Worm (Caenorhabditis elegans) whole organism, young adult: Measurements from ENCODE around the gene C50B8.6.

ENCODE experiments used
- B0261.1 ChIP-seq: sonication (generic microtip); optimal IDR thresholded peaks from 2 replicates; lab custom pipeline; 2016; ENCODE audit warnings: mild to moderate bottlenecking, missing genetic modification characterization, moderate library complexity, missing compliant biosample characterization
- F22D6.2 ChIP-seq: sonication (generic microtip); optimal IDR thresholded peaks from 2 replicates; lab custom pipeline; 2016; ENCODE audit warnings: mild to moderate bottlenecking, missing genetic modification characterization, missing compliant biosample characterization
- F23B12.7 ChIP-seq: sonication (generic microtip); optimal IDR thresholded peaks from 2 replicates; lab custom pipeline; 2017; ENCODE audit warnings: missing genetic modification characterization, mild to moderate bottlenecking, missing compliant biosample characterization, antibody characterized with exemption, moderate library complexity; ENCODE audit not compliant: insufficient read depth
- F37B4.10 ChIP-seq: fragments of 200-800 bp; sonication (Bioruptor generic); IDR thresholded peaks from 2 replicates; pipeline ENCODE4 v1.3.6; 2022; ENCODE audit warnings: missing genetic modification characterization, missing compliant biosample characterization
- F49E8.2 ChIP-seq: sonication (generic microtip); optimal IDR thresholded peaks from 3 replicates; lab custom pipeline; 2017; ENCODE audit warnings: missing genetic modification characterization, mild to moderate bottlenecking, missing compliant biosample characterization, antibody characterized with exemption, moderate library complexity; ENCODE audit not compliant: insufficient read depth
- F55B11.4 ChIP-seq: sonication (generic microtip); optimal IDR thresholded peaks from 2 replicates; lab custom pipeline; 2016; ENCODE audit warnings: missing compliant biosample characterization, missing genetic modification characterization, borderline replicate concordance; ENCODE audit not compliant: insufficient read depth
- F57C9.4 ChIP-seq: sonication (generic microtip); optimal IDR thresholded peaks from 2 replicates; lab custom pipeline; 2017; ENCODE audit warnings: mild to moderate bottlenecking, missing genetic modification characterization, missing compliant biosample characterization
- K12H6.12 ChIP-seq: fragments of 200-800 bp; sonication (Bioruptor generic); optimal IDR thresholded peaks from 2 replicates; lab custom pipeline; 2018; ENCODE audit warnings: mild to moderate bottlenecking, missing genetic modification characterization, missing compliant biosample characterization
- Y79H2A.3 ChIP-seq: fragments of 200-800 bp; sonication (Bioruptor generic); conservative IDR thresholded peaks from 2 replicates; pipeline ENCODE4 v1.3.6; 2022; ENCODE audit warnings: missing genetic modification reagents, missing genetic modification characterization, missing compliant biosample characterization
- ZK185.1 ChIP-seq: sonication (generic microtip); optimal IDR thresholded peaks from 2 replicates; lab custom pipeline; 2016; ENCODE audit warnings: mild to moderate bottlenecking, missing genetic modification characterization, missing compliant biosample characterization; ENCODE audit not compliant: poor library complexity, severe bottlenecking
- aptf-2 ChIP-seq: fragments of 200-800 bp; sonication (Bioruptor generic); conservative IDR thresholded peaks from 2 replicates; pipeline ENCODE4 v1.3.6; 2022; ENCODE audit warnings: missing genetic modification reagents, missing genetic modification characterization, missing compliant biosample characterization
- athp-1 ChIP-seq: sonication (generic microtip); optimal IDR thresholded peaks from 2 replicates; lab custom pipeline; 2017; ENCODE audit warnings: mild to moderate bottlenecking, missing genetic modification characterization, missing compliant biosample characterization
- attf-3 ChIP-seq: fragments of 200-800 bp; sonication (Bioruptor generic); conservative IDR thresholded peaks from 2 replicates; pipeline ENCODE4 v1.3.6; 2022; ENCODE audit warnings: missing genetic modification reagents, missing genetic modification characterization, missing compliant biosample characterization
- attf-5 ChIP-seq: fragments of 200-800 bp; sonication (Bioruptor generic); optimal IDR thresholded peaks from 2 replicates; lab custom pipeline; 2018; ENCODE audit warnings: mild to moderate bottlenecking, missing genetic modification characterization, missing compliant biosample characterization
- bed-1 ChIP-seq: fragments of 200-800 bp; sonication (Bioruptor generic); IDR thresholded peaks from 2 replicates; pipeline ENCODE4 v1.3.6; 2022; ENCODE audit warnings: missing genetic modification reagents, missing genetic modification characterization, missing compliant biosample characterization
- ccch-3 ChIP-seq: fragments of 200-800 bp; sonication (Bioruptor generic); optimal IDR thresholded peaks from 2 replicates; lab custom pipeline; 2018; ENCODE audit warnings: mild to moderate bottlenecking, missing genetic modification characterization, missing compliant biosample characterization
- cebp-1 ChIP-seq, 2 experiments: fragments of 200-800 bp in 1 of 2; sonication (Bioruptor generic) in 1 of 2; sonication (generic microtip) in 1 of 2; IDR thresholded peaks in 1 of 2; optimal IDR thresholded peaks in 1 of 2; 2 replicates each; pipeline versions ENCODE4 v1.3.6 to Lab custom; 2017 to 2022; ENCODE audit warnings: missing compliant biosample characterization in 2 of 2, missing genetic modification characterization in 2 of 2, mild to moderate bottlenecking in 1 of 2, missing genetic modification reagents in 1 of 2, moderate library complexity in 1 of 2
- ceh-40 ChIP-seq: fragments of 200-800 bp; sonication (Bioruptor generic); IDR thresholded peaks from 2 replicates; pipeline ENCODE4 v1.3.6; 2022; ENCODE audit warnings: missing genetic modification characterization, missing compliant biosample characterization
- ceh-91 ChIP-seq: fragments of 200-800 bp; sonication (Bioruptor generic); IDR thresholded peaks from 2 replicates; pipeline ENCODE4 v1.3.6; 2022; ENCODE audit warnings: missing genetic modification reagents, missing genetic modification characterization, missing compliant biosample characterization
- die-1 ChIP-seq: sonication (generic microtip); optimal IDR thresholded peaks from 2 replicates; lab custom pipeline; 2016; ENCODE audit warnings: missing genotype, mild to moderate bottlenecking, missing genetic modification characterization, missing compliant biosample characterization
- dpff-1 ChIP-seq: sonication (generic microtip); optimal IDR thresholded peaks from 2 replicates; lab custom pipeline; 2017; ENCODE audit warnings: mild to moderate bottlenecking, missing genetic modification characterization, missing compliant biosample characterization
- efl-1 ChIP-seq: fragments of 150-350 bp; optimal IDR thresholded peaks from 2 replicates; lab custom pipeline; 2014; ENCODE audit warnings: missing biosample characterization, missing genetic modification reagents, missing genetic modification characterization
- egl-44 ChIP-seq: fragments of 200-800 bp; sonication (Bioruptor generic); IDR thresholded peaks from 2 replicates; pipeline ENCODE4 v1.3.6; 2022; ENCODE audit warnings: missing genetic modification reagents, missing genetic modification characterization, missing compliant biosample characterization
- egrh-3 ChIP-seq: fragments of 200-800 bp; sonication (Bioruptor generic); IDR thresholded peaks from 2 replicates; pipeline ENCODE4 v1.3.6; 2022; ENCODE audit warnings: missing genetic modification reagents, missing genetic modification characterization, missing compliant biosample characterization
- ekl-4 ChIP-seq: fragments of 200-800 bp; sonication (Bioruptor generic); IDR thresholded peaks from 2 replicates; pipeline ENCODE4 v1.3.6; 2022; ENCODE audit warnings: missing genetic modification reagents, missing genetic modification characterization, missing compliant biosample characterization
- hmg-1.2 ChIP-seq: fragments of 200-800 bp; sonication (Bioruptor generic); IDR thresholded peaks from 2 replicates; pipeline ENCODE4 v1.3.6; 2022; ENCODE audit warnings: missing genetic modification reagents, missing genetic modification characterization, missing compliant biosample characterization
- let-526 ChIP-seq: fragments of 200-800 bp; sonication (Bioruptor generic); IDR thresholded peaks from 2 replicates; pipeline ENCODE4 v1.3.6; 2022; ENCODE audit warnings: missing genetic modification reagents, missing genetic modification characterization, missing compliant biosample characterization
- lin-35 ChIP-seq, 3 experiments: fragments of 150-350 bp in 2 of 3; sonication (generic microtip) in 1 of 3; optimal IDR thresholded peaks; 2 replicates each; lab custom pipeline; 2014 to 2018; ENCODE audit warnings: missing biosample characterization in 3 of 3, missing genetic modification characterization in 3 of 3, missing genetic modification reagents in 3 of 3
- lin-54 ChIP-seq: fragments of 200-800 bp; sonication (Bioruptor generic); optimal IDR thresholded peaks from 2 replicates; lab custom pipeline; 2018; ENCODE audit warnings: mild to moderate bottlenecking, missing genetic modification characterization, missing compliant biosample characterization
- lsl-1 ChIP-seq: fragments of 200-800 bp; sonication (Bioruptor generic); optimal IDR thresholded peaks from 2 replicates; lab custom pipeline; 2018; ENCODE audit warnings: mild to moderate bottlenecking, missing genetic modification characterization, moderate library complexity, missing compliant biosample characterization
- madf-3 ChIP-seq: fragments of 200-800 bp; sonication (Bioruptor generic); IDR thresholded peaks from 2 replicates; pipeline ENCODE4 v1.3.6; 2022; ENCODE audit warnings: missing genetic modification reagents, missing genetic modification characterization, missing compliant biosample characterization
- mcd-1 ChIP-seq: fragments of 200-800 bp; sonication (Bioruptor generic); IDR thresholded peaks from 2 replicates; pipeline ENCODE4 v1.3.6; 2022; ENCODE audit warnings: missing genetic modification reagents, missing genetic modification characterization, missing compliant biosample characterization
- mxl-1 ChIP-seq: sonication (generic microtip); optimal IDR thresholded peaks from 2 replicates; lab custom pipeline; 2016; ENCODE audit warnings: missing genetic modification characterization, missing compliant biosample characterization
- nfya-1 ChIP-seq: sonication (generic microtip); optimal IDR thresholded peaks from 2 replicates; lab custom pipeline; 2017; ENCODE audit warnings: antibody characterized with exemption, missing compliant biosample characterization, missing genetic modification characterization, borderline replicate concordance; ENCODE audit not compliant: insufficient read depth
- nhr-80 ChIP-seq: sonication (generic microtip); optimal IDR thresholded peaks from 2 replicates; lab custom pipeline; 2016; ENCODE audit warnings: missing genetic modification characterization, missing compliant biosample characterization
- nhr-90 ChIP-seq: sonication (generic microtip); optimal IDR thresholded peaks from 2 replicates; lab custom pipeline; 2016; ENCODE audit warnings: missing genotype, mild to moderate bottlenecking, missing genetic modification characterization, missing compliant biosample characterization
- rcor-1 ChIP-seq: fragments of 200-800 bp; sonication (Bioruptor generic); IDR thresholded peaks from 2 replicates; pipeline ENCODE4 v1.3.6; 2022; ENCODE audit warnings: missing genetic modification reagents, missing genetic modification characterization, missing compliant biosample characterization
- snpc-3.4 ChIP-seq: sonication (generic microtip); optimal IDR thresholded peaks from 2 replicates; lab custom pipeline; 2017; ENCODE audit warnings: missing genetic modification characterization, mild to moderate bottlenecking, missing compliant biosample characterization, antibody characterized with exemption, moderate library complexity, missing genotype, missing genetic modification reagents
- tbp1 ChIP-seq: fragments of 200-800 bp; sonication (Bioruptor generic); optimal IDR thresholded peaks from 2 replicates; lab custom pipeline; 2018; ENCODE audit warnings: mild to moderate bottlenecking, missing genetic modification characterization, missing compliant biosample characterization
- ztf-25 ChIP-seq: fragments of 200-800 bp; sonication (Bioruptor generic); IDR thresholded peaks from 2 replicates; pipeline ENCODE4 v1.3.6; 2022; ENCODE audit warnings: missing genetic modification reagents, missing genetic modification characterization, missing compliant biosample characterization

Gene C50B8.6

DNA sequence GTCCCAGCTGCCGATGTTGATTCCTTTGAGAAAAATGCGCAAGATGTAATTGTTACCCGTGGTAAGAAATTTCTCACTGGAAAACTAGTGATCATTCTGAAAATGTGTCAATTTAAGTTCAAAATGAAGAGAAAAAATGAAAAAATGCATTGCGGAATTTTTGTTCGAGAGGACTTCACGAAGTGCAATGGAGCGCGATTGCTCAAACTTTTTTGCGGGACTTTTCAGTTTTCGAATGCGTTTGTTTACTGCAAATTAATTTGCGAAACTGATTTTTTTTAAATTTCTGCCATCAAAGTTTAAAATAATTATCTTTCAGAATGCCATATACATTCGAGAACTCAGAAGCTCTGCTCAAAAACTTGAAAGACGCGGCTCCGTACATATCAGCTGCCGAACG, 10.2 kb upstream of the C50B8.6 start, which contains the start of the genes nuaf-1 and bir-2 (continued):
- no peak for TF ChIP-seq tbp1 (GFP tag; lab: Kevin White, UChicago)
- no peak for TF ChIP-seq mxl-1 (tag; lab: Kevin White, UChicago)
- no peak for TF ChIP-seq cebp-1 (GFP tag; IDR thresholded peaks at IDR 0.05; lab: Robert Waterston, UW)
- no peak for TF ChIP-seq cebp-1 (tag; optimal IDR thresholded peaks at IDR 0.05; lab: Kevin White, UChicago)
- TF ChIP-seq egl-44, result no peak
- TF ChIP-seq attf-3 (GFP tag; lab: Robert Waterston, UW), result no peak
- no peak for TF ChIP-seq F55B11.4
- TF ChIP-seq lsl-1 (GFP tag; lab: Kevin White, UChicago), result peak; percentile 41
- no peak for TF ChIP-seq ztf-25 (GFP tag; lab: Robert Waterston, UW)
- no peak for TF ChIP-seq ceh-91 (GFP tag; lab: Robert Waterston, UW)
- 0 out of 2 replicates have a peak, but pooled peaks have one; percentile 8 for TF ChIP-seq hmg-1.2
- TF ChIP-seq ekl-4, result no peak
- TF ChIP-seq egrh-3 (GFP tag; lab: Robert Waterston, UW), result no peak
- peak; percentile 65 for TF ChIP-seq lin-54 (GFP tag; lab: Kevin White, UChicago)
- no peak for TF ChIP-seq athp-1 (tag; lab: Kevin White, UChicago)
- peak; percentile 9 for TF ChIP-seq attf-5 (GFP tag; lab: Kevin White, UChicago)
- TF ChIP-seq ccch-3, result no peak
- TF ChIP-seq F23B12.7 (tag; lab: Kevin White, UChicago), result peak; percentile 3
- TF ChIP-seq aptf-2, result no peak
- peak; percentile 67 for TF ChIP-seq snpc-3.4 (tag; lab: Kevin White, UChicago)
- no peak for TF ChIP-seq ZK185.1 (tag; lab: Kevin White, UChicago)
- no peak for TF ChIP-seq F57C9.4
- no peak for TF ChIP-seq F37B4.10 (GFP tag; lab: Robert Waterston, UW)
- no peak for TF ChIP-seq ceh-40 (GFP tag; lab: Robert Waterston, UW)
- TF ChIP-seq efl-1 (GFP tag; lab: Kevin White, UChicago), result peak; percentile 46
- peak; percentile 94 for TF ChIP-seq mcd-1 (GFP tag; lab: Robert Waterston, UW)
- no peak for TF ChIP-seq nfya-1
- no peak for TF ChIP-seq F49E8.2 (tag; lab: Kevin White, UChicago)
- TF ChIP-seq let-526 (GFP tag; lab: Robert Waterston, UW), result no peak
- TF ChIP-seq nhr-80, result peak; percentile 8
- no peak for TF ChIP-seq dpff-1 (tag; lab: Kevin White, UChicago)
- no peak for TF ChIP-seq nhr-90 (tag; lab: Kevin White, UChicago)
- TF ChIP-seq bed-1 (GFP tag; lab: Robert Waterston, UW), result no peak
- no peak for TF ChIP-seq madf-3 (GFP tag; lab: Robert Waterston, UW)
- TF ChIP-seq F22D6.2 (tag; lab: Kevin White, UChicago), result no peak
- TF ChIP-seq lin-35 (GFP tag; optimal IDR thresholded peaks at IDR 0.05; lab: Kevin White, UChicago), result no peak
- no peak for TF ChIP-seq B0261.1
- TF ChIP-seq die-1 (tag; lab: Kevin White, UChicago), result no peak
- TF ChIP-seq rcor-1 (GFP tag; lab: Robert Waterston, UW), result peak; percentile 29; the same call in 1 of the 2 replicates
- no peak for TF ChIP-seq K12H6.12 (tag; lab: Kevin White, UChicago)
- TF ChIP-seq Y79H2A.3 (GFP tag; lab: Robert Waterston, UW), result no peak
